Worm (Caenorhabditis elegans): ENCODE data around the gene F49H12.7.

ce11 chrX:2068294-2068693, 3.5 kb downstream of the F49H12.7 start:
- TF ChIP-seq unc-130 (GFP tag; optimal IDR thresholded peaks at IDR 0.05): no peak
- TF ChIP-seq unc-39 (tag; optimal IDR thresholded peaks at IDR 0.05): no peak
- no peak for TF ChIP-seq egl-27 (tag; optimal IDR thresholded peaks at IDR 0.05)
- TF ChIP-seq R02D3.7 (tag; optimal IDR thresholded peaks at IDR 0.05): no peak
- TF ChIP-seq F26F4.8 (GFP tag; conservative IDR thresholded peaks at IDR 0.05): no peak
- no peak for TF ChIP-seq fos-1 (tag; optimal IDR thresholded peaks at IDR 0.05)
- no peak for TF ChIP-seq snpc-4 (tag; optimal IDR thresholded peaks at IDR 0.05)
- TF ChIP-seq nhr-42 (GFP tag; IDR thresholded peaks at IDR 0.05): no peak
- no peak for TF ChIP-seq F37D6.2 (tag; optimal IDR thresholded peaks at IDR 0.05)
- no peak for TF ChIP-seq jun-1 (tag; optimal IDR thresholded peaks at IDR 0.05)
- TF ChIP-seq F10B5.3 (tag; optimal IDR thresholded peaks at IDR 0.05): no peak
- TF ChIP-seq unc-62 (GFP tag; optimal IDR thresholded peaks at IDR 0.05 in 1 of 2): no peak
- TF ChIP-seq unc-62 (tag; optimal IDR thresholded peaks at IDR 0.05): no peak
- no peak for TF ChIP-seq F49E8.2 (tag; optimal IDR thresholded peaks at IDR 0.05; ENCODE audit: borderline replicate concordance)
- TF ChIP-seq nhr-25 (tag; optimal IDR thresholded peaks at IDR 0.05; ENCODE audit: borderline replicate concordance, insufficient read depth): no peak
